Fruit fly (Drosophila melanogaster) whole organism, pupa: ENCODE measurements around the gene mu2.

Source experiments
- CG10348 ChIP-seq: fragments of 200-800 bp; sonication (Bioruptor generic); IDR thresholded peaks from 2 replicates; pipeline ENCODE4 v1.3.6; 2022; ENCODE audit warnings: missing biosample characterization, missing genetic modification characterization
- CG12605 ChIP-seq: fragments of 200-800 bp; sonication (Bioruptor generic); IDR thresholded peaks from 2 replicates; pipeline ENCODE4 v1.3.6; 2022; ENCODE audit warnings: missing biosample characterization, missing genetic modification characterization
- CG13204 ChIP-seq: fragments of 200-800 bp; sonication (Bioruptor generic); optimal IDR thresholded peaks from 2 replicates; lab custom pipeline; 2018; ENCODE audit warnings: missing biosample characterization, mild to moderate bottlenecking, missing genetic modification characterization, moderate library complexity
- CG14655 ChIP-seq: fragments of 200-800 bp; sonication (Bioruptor generic); optimal IDR thresholded peaks from 3 replicates; lab custom pipeline; 2017; ENCODE audit warnings: mild to moderate bottlenecking, missing biosample characterization, missing genetic modification reagents, missing genetic modification characterization
- CG15710 ChIP-seq: fragments of 200-800 bp; sonication (Bioruptor generic); optimal IDR thresholded peaks from 2 replicates; lab custom pipeline; 2018; ENCODE audit warnings: missing biosample characterization, mild to moderate bottlenecking, missing genetic modification characterization, moderate library complexity
- CG17806 ChIP-seq: fragments of 200-800 bp; sonication (Bioruptor generic); optimal IDR thresholded peaks from 2 replicates; lab custom pipeline; 2018; ENCODE audit warnings: missing biosample characterization, mild to moderate bottlenecking, missing genetic modification characterization, moderate library complexity
- CG32121 ChIP-seq: fragments of 200-800 bp; sonication (Bioruptor generic); IDR thresholded peaks from 2 replicates; pipeline ENCODE4 v1.3.6; 2022; ENCODE audit warnings: missing biosample characterization, missing genetic modification characterization
- CG34367 ChIP-seq: fragments of 200-800 bp; sonication (Bioruptor generic); optimal IDR thresholded peaks from 2 replicates; lab custom pipeline; 2018; ENCODE audit warnings: missing biosample characterization, mild to moderate bottlenecking, missing genetic modification characterization
- CG4496 ChIP-seq: fragments of 200-800 bp; sonication (Bioruptor generic); IDR thresholded peaks from 3 replicates; pipeline ENCODE4 v1.3.6; 2022; ENCODE audit warnings: missing biosample characterization, missing genetic modification characterization
- CG8159 ChIP-seq: fragments of 200-800 bp; sonication (Bioruptor generic); optimal IDR thresholded peaks from 3 replicates; lab custom pipeline; 2018; ENCODE audit warnings: missing biosample characterization, mild to moderate bottlenecking, missing genetic modification characterization, moderate library complexity
- CG8301 ChIP-seq: fragments of 200-800 bp; sonication (Bioruptor generic); optimal IDR thresholded peaks from 2 replicates; lab custom pipeline; 2018; ENCODE audit warnings: missing biosample characterization, mild to moderate bottlenecking, missing genetic modification characterization
- CG9948 ChIP-seq: fragments of 200-800 bp; sonication (Bioruptor generic); optimal IDR thresholded peaks from 2 replicates; lab custom pipeline; 2018; ENCODE audit warnings: missing biosample characterization, mild to moderate bottlenecking, missing genetic modification characterization, moderate library complexity
- D1 ChIP-seq: fragments of 200-800 bp; sonication (Bioruptor generic); optimal IDR thresholded peaks from 2 replicates; lab custom pipeline; 2018; ENCODE audit warnings: missing biosample characterization, mild to moderate bottlenecking, missing genetic modification characterization, moderate library complexity
- EcR ChIP-seq: fragments of 200-800 bp; sonication (Bioruptor generic); optimal IDR thresholded peaks from 3 replicates; lab custom pipeline; 2019; ENCODE audit warnings: missing biosample characterization, missing genetic modification characterization, mild to moderate bottlenecking, moderate library complexity, missing genetic modification reagents
- Ets98B ChIP-seq: fragments of 200-800 bp; sonication (Bioruptor generic); IDR thresholded peaks from 2 replicates; pipeline ENCODE4 v1.3.6; 2022; ENCODE audit warnings: missing biosample characterization, missing genetic modification characterization
- Pif1A ChIP-seq: fragments of 200-800 bp; sonication (Bioruptor generic); optimal IDR thresholded peaks from 3 replicates; lab custom pipeline; 2016; ENCODE audit warnings: missing biosample characterization, missing genetic modification characterization
- Pif1B ChIP-seq: fragments of 200-800 bp; sonication (Bioruptor generic); optimal IDR thresholded peaks from 3 replicates; lab custom pipeline; 2016; ENCODE audit warnings: missing biosample characterization, missing genetic modification characterization
- Snoo ChIP-seq: fragments of 200-800 bp; sonication (Bioruptor generic); optimal IDR thresholded peaks from 3 replicates; lab custom pipeline; 2017; ENCODE audit warnings: missing biosample characterization, mild to moderate bottlenecking, missing genetic modification characterization, inconsistent platforms
- fd96Ca ChIP-seq: fragments of 200-800 bp; sonication (Bioruptor generic); IDR thresholded peaks from 3 replicates; pipeline ENCODE4 v1.3.6; 2022; ENCODE audit warnings: missing biosample characterization, missing genetic modification characterization
- gl ChIP-seq: fragments of 200-800 bp; sonication (Bioruptor generic); optimal IDR thresholded peaks from 2 replicates; lab custom pipeline; 2018; ENCODE audit warnings: missing biosample characterization, mild to moderate bottlenecking, missing genetic modification characterization
- rn ChIP-seq: fragments of 200-800 bp; sonication (Bioruptor generic); IDR thresholded peaks from 2 replicates; pipeline ENCODE4 v1.3.6; 2022; ENCODE audit warnings: missing biosample characterization, missing genetic modification characterization

The mu2 gene

DNA sequence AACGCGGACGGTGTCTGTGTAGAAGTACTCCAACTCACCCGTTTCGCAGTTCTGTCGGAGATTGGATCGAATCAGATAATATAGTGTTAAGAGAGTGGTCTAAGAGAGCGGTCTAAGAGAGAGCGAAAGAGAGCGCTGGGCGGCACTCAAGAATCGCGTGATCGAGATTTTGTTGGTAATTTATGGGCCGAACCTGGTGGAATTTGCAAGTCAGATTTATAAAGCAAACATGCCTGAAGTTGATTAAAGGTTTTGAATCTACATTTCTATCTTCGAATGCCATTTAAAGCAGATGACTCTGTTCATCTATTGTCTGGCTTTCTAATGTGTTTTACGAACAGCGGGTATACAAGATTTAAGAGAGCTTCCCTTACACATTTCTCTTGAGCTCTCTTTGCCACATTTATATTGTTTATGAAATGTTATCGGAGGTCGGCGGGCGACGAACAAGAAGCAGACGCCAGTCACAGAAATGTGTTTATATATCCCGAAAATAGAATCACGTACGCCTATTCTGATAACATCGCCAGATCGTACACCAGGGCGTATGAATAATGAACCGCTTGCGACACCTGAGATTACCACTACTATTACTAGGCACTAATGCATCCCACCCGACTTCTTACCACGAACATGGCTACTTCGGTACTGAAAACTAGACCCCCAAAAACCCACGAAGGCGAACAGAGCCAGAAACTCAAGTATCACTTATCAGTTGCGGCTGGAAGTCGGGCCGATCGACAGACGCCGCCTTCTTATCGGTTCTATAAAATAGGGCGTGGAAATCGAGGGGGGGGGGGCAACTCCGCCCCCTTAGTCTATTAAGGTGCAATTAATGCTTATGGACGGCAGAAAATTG lies 20.4 kb upstream of the mu2 start:
- TF ChIP-seq D1 (tag; lab: Kevin White, UChicago): no peak
- TF ChIP-seq CG8301 (tag; lab: Kevin White, UChicago): no peak
- no peak for TF ChIP-seq CG34367 (tag; lab: Kevin White, UChicago)
- no peak for TF ChIP-seq rn (GFP tag; lab: Robert Waterston, UW)
- TF ChIP-seq CG15710 (tag; lab: Kevin White, UChicago): no peak
- no peak for TF ChIP-seq CG12605
- TF ChIP-seq Pif1A (GFP tag; lab: Kevin White, UChicago): no peak
- no peak for TF ChIP-seq gl (tag; lab: Kevin White, UChicago)
- TF ChIP-seq Pif1B (GFP tag; lab: Kevin White, UChicago): no peak
- no peak for TF ChIP-seq CG14655
- TF ChIP-seq EcR (GFP tag; lab: Kevin White, UChicago): no peak
- TF ChIP-seq CG32121: no peak
- TF ChIP-seq CG8159 (tag; lab: Kevin White, UChicago): no peak
- TF ChIP-seq CG4496 (GFP tag; lab: Robert Waterston, UW): no peak
- TF ChIP-seq CG17806 (tag; lab: Kevin White, UChicago): no peak
- no peak for TF ChIP-seq fd96Ca (GFP tag; lab: Robert Waterston, UW)
- TF ChIP-seq CG13204 (GFP tag; lab: Kevin White, UChicago): no peak
- TF ChIP-seq Ets98B: no peak
- no peak for TF ChIP-seq Snoo (tag; lab: Kevin White, UChicago)
- no peak for TF ChIP-seq CG10348 (GFP tag; lab: Robert Waterston, UW)

DNA sequence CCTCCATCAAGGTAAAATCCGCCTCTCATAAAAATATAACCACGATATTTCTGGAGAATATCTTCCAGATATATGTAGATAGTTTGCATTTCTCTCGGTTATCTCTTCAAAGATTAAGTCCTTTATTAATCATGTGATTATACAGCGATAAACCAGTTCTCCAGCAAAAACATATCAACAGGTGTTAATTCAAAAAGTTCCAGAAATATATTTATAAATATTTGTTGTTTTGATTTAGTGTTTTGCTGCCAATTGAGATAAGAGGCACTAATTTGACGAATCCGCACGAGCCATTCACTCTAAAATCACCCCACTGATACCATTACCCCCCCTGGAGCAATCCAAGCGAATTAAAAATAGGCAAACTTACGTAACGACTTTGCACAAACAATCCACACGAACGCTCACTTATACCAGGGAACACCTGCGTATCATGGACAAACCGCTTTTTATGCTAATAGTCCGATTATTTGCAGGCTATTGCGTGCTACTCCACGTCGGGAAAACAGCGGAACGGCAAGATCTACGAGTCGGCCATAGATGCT lies 17.4 kb upstream of the mu2 start:
- TF ChIP-seq Pif1B (GFP tag; lab: Kevin White, UChicago) (no peak), CG9948 (tag; lab: Kevin White, UChicago) (no peak), Ets98B (no peak), rn (GFP tag; lab: Robert Waterston, UW) (no peak), CG4496 (GFP tag; lab: Robert Waterston, UW) (no peak), CG15710 (tag; lab: Kevin White, UChicago) (no peak), EcR (GFP tag; lab: Kevin White, UChicago) (no peak), CG8301 (tag; lab: Kevin White, UChicago) (no peak), CG8159 (tag; lab: Kevin White, UChicago) (no peak), CG17806 (tag; lab: Kevin White, UChicago) (no peak), Pif1A (GFP tag; lab: Kevin White, UChicago) (no peak), CG34367 (tag; lab: Kevin White, UChicago) (no peak)

DNA sequence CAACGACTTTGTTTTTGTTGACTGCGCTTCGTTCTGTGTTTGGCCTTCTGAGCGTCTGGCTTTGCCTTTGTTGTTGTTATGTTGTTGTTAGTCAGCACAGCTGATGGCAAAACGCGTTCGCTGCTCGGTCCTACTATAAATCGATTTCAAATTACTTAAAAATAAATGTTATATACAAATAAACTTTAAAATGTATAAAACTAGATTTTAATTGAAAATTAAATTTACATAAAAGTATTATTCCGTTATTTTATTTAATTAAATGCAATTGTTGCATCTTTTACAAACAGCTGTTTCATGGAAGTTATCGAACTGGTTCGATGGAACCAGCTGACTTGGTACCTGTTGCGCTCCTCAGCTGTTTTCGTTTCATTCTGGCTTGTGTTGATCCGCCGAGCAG lies 16.8 kb upstream of the mu2 start, which contains the start of gene mv:
Gene mv, minus strand, starts transcription at position 80 of the 400 bp plus-strand sequence.
- TF ChIP-seq D1 (tag; lab: Kevin White, UChicago) (no peak), CG10348 (GFP tag; lab: Robert Waterston, UW) (no peak), gl (tag; lab: Kevin White, UChicago) (no peak), CG12605 (0 out of 2 replicates have a peak, but pooled peaks have one; percentile 51), EcR (GFP tag; lab: Kevin White, UChicago) (no peak), Pif1A (GFP tag; lab: Kevin White, UChicago) (no peak), CG8301 (tag; lab: Kevin White, UChicago) (no peak), CG9948 (tag; lab: Kevin White, UChicago) (no peak)

DNA sequence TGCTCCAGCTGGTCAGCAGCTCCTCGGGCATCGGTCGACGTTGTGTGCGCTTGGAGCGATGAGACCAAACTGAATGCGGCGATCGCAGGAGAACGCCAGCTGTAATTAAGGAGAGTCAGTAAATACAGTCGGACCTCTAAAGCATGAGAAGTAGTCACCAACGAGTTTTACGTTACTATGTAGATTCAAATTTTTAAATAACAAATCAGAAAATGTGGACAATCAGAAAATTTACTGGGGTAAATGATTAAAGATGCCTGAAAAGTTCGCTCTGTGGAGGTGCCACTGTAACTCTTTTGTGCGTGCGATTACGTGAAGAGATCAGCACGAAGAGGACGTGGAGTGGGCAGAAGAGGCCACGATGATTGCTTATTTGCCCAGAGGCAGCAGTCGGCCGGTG lies 15.7 kb upstream of the mu2 start, which contains the start of gene SCOT:
Gene SCOT, plus strand, starts transcription at position 180 of the 400 bp plus-strand sequence.
- TF ChIP-seq CG8301 (tag; lab: Kevin White, UChicago): peak; percentile 95
- TF ChIP-seq CG12605: peak; percentile 98
- peak; percentile 93 for TF ChIP-seq CG34367 (tag; lab: Kevin White, UChicago)
- peak; percentile 82 for TF ChIP-seq CG13204 (GFP tag; lab: Kevin White, UChicago)
- no peak for TF ChIP-seq Snoo (tag; lab: Kevin White, UChicago)
- TF ChIP-seq CG32121: peak; percentile 97
- TF ChIP-seq Ets98B: peak; percentile 98
- peak; percentile 93 for TF ChIP-seq Pif1B (GFP tag; lab: Kevin White, UChicago)
- TF ChIP-seq CG15710 (tag; lab: Kevin White, UChicago): peak; percentile 93
- TF ChIP-seq CG9948 (tag; lab: Kevin White, UChicago): peak; percentile 87
- peak; percentile 98 for TF ChIP-seq fd96Ca (GFP tag; lab: Robert Waterston, UW)
- TF ChIP-seq CG8159 (tag; lab: Kevin White, UChicago): peak; percentile 89
- peak; percentile 92 for TF ChIP-seq CG17806 (tag; lab: Kevin White, UChicago)
- peak; percentile 91 for TF ChIP-seq CG10348 (GFP tag; lab: Robert Waterston, UW)
- TF ChIP-seq EcR (GFP tag; lab: Kevin White, UChicago): no peak
- peak; percentile 97 for TF ChIP-seq CG14655
- peak; percentile 99 for TF ChIP-seq CG4496 (GFP tag; lab: Robert Waterston, UW)
- peak; percentile 95 for TF ChIP-seq Pif1A (GFP tag; lab: Kevin White, UChicago)
- no peak for TF ChIP-seq D1 (tag; lab: Kevin White, UChicago)
- peak; percentile 95 for TF ChIP-seq rn (GFP tag; lab: Robert Waterston, UW)
- peak; percentile 86 for TF ChIP-seq gl (tag; lab: Kevin White, UChicago)
